Worm (Caenorhabditis elegans) whole organism, young adult: ENCODE data around the gene zig-11.

Experiments used
- B0019.2 ChIP-seq: fragments of 200-800 bp; sonication (Bioruptor generic); conservative IDR thresholded peaks from 2 replicates; pipeline ENCODE4 v1.3.6; 2022; ENCODE audit warnings: missing genetic modification reagents, missing genetic modification characterization, missing compliant biosample characterization
- F10E7.11 ChIP-seq: sonication (generic microtip); optimal IDR thresholded peaks from 2 replicates; lab custom pipeline; 2017; ENCODE audit warnings: mild to moderate bottlenecking, missing genetic modification characterization, moderate library complexity, missing compliant biosample characterization
- F33H1.4 ChIP-seq: fragments of 200-800 bp; sonication (Bioruptor generic); IDR thresholded peaks from 2 replicates; pipeline ENCODE4 v1.3.6; 2022; ENCODE audit warnings: missing genetic modification reagents, missing genetic modification characterization, missing compliant biosample characterization
- F37B4.10 ChIP-seq: fragments of 200-800 bp; sonication (Bioruptor generic); IDR thresholded peaks from 2 replicates; pipeline ENCODE4 v1.3.6; 2022; ENCODE audit warnings: missing genetic modification characterization, missing compliant biosample characterization
- F49E8.2 ChIP-seq: sonication (generic microtip); optimal IDR thresholded peaks from 3 replicates; lab custom pipeline; 2017; ENCODE audit warnings: missing genetic modification characterization, mild to moderate bottlenecking, missing compliant biosample characterization, antibody characterized with exemption, moderate library complexity; ENCODE audit not compliant: insufficient read depth
- F57A8.1 ChIP-seq: fragments of 200-800 bp; sonication (Bioruptor generic); optimal IDR thresholded peaks from 2 replicates; lab custom pipeline; 2018; ENCODE audit warnings: mild to moderate bottlenecking, missing genetic modification characterization, moderate library complexity, missing compliant biosample characterization
- T26A5.8 ChIP-seq: sonication (generic microtip); optimal IDR thresholded peaks from 2 replicates; lab custom pipeline; 2016; ENCODE audit warnings: missing genetic modification characterization, missing compliant biosample characterization
- Y56A3A.18 ChIP-seq: fragments of 200-800 bp; sonication (Bioruptor generic); IDR thresholded peaks from 2 replicates; pipeline ENCODE4 v1.3.6; 2022; ENCODE audit warnings: missing genetic modification reagents, missing genetic modification characterization, missing compliant biosample characterization
- ZK185.1 ChIP-seq: sonication (generic microtip); optimal IDR thresholded peaks from 2 replicates; lab custom pipeline; 2016; ENCODE audit warnings: mild to moderate bottlenecking, missing genetic modification characterization, missing compliant biosample characterization; ENCODE audit not compliant: poor library complexity, severe bottlenecking
- athp-1 ChIP-seq: sonication (generic microtip); optimal IDR thresholded peaks from 2 replicates; lab custom pipeline; 2017; ENCODE audit warnings: mild to moderate bottlenecking, missing genetic modification characterization, missing compliant biosample characterization
- attf-6 ChIP-seq: fragments of 200-800 bp; sonication (Bioruptor generic); IDR thresholded peaks from 2 replicates; pipeline ENCODE4 v1.3.6; 2022; ENCODE audit warnings: missing genetic modification reagents, missing genetic modification characterization, missing compliant biosample characterization
- bed-2 ChIP-seq: fragments of 200-800 bp; sonication (Bioruptor generic); IDR thresholded peaks from 2 replicates; pipeline ENCODE4 v1.3.6; 2022; ENCODE audit warnings: missing genetic modification reagents, missing genetic modification characterization, missing compliant biosample characterization
- cebp-2 ChIP-seq: fragments of 200-800 bp; sonication (Bioruptor generic); IDR thresholded peaks from 2 replicates; pipeline ENCODE4 v1.3.6; 2022; ENCODE audit warnings: missing genetic modification characterization, missing compliant biosample characterization
- ceh-91 ChIP-seq: fragments of 200-800 bp; sonication (Bioruptor generic); IDR thresholded peaks from 2 replicates; pipeline ENCODE4 v1.3.6; 2022; ENCODE audit warnings: missing genetic modification reagents, missing genetic modification characterization, missing compliant biosample characterization
- chd-7 ChIP-seq: sonication (generic microtip); optimal IDR thresholded peaks from 2 replicates; lab custom pipeline; 2016; ENCODE audit warnings: mild to moderate bottlenecking, missing genetic modification characterization, moderate library complexity, missing compliant biosample characterization
- dpl-1 ChIP-seq: fragments of 150-350 bp; optimal IDR thresholded peaks from 2 replicates; lab custom pipeline; 2014; ENCODE audit warnings: missing biosample characterization, missing genetic modification reagents, missing genetic modification characterization
- egrh-3 ChIP-seq: fragments of 200-800 bp; sonication (Bioruptor generic); IDR thresholded peaks from 2 replicates; pipeline ENCODE4 v1.3.6; 2022; ENCODE audit warnings: missing genetic modification reagents, missing genetic modification characterization, missing compliant biosample characterization
- gei-17 ChIP-seq: fragments of 200-800 bp; sonication (Bioruptor generic); optimal IDR thresholded peaks from 2 replicates; lab custom pipeline; 2018; ENCODE audit warnings: mild to moderate bottlenecking, missing genetic modification characterization, missing compliant biosample characterization
- hlh-12 ChIP-seq: sonication (generic microtip); optimal IDR thresholded peaks from 2 replicates; lab custom pipeline; 2016; ENCODE audit warnings: missing genetic modification characterization, missing compliant biosample characterization
- hmg-1.2 ChIP-seq: fragments of 200-800 bp; sonication (Bioruptor generic); IDR thresholded peaks from 2 replicates; pipeline ENCODE4 v1.3.6; 2022; ENCODE audit warnings: missing genetic modification reagents, missing genetic modification characterization, missing compliant biosample characterization
- hmg-20 ChIP-seq: fragments of 200-800 bp; sonication (Bioruptor generic); IDR thresholded peaks from 2 replicates; pipeline ENCODE4 v1.3.6; 2022; ENCODE audit warnings: missing genetic modification reagents, missing genetic modification characterization, missing compliant biosample characterization
- let-526 ChIP-seq: fragments of 200-800 bp; sonication (Bioruptor generic); IDR thresholded peaks from 2 replicates; pipeline ENCODE4 v1.3.6; 2022; ENCODE audit warnings: missing genetic modification reagents, missing genetic modification characterization, missing compliant biosample characterization
- let-607 ChIP-seq, 2 experiments: fragments of 200-800 bp in 1 of 2; sonication (Bioruptor generic) in 1 of 2; sonication (generic microtip) in 1 of 2; optimal IDR thresholded peaks; 2 replicates each; lab custom pipeline; 2016 to 2018; ENCODE audit warnings: mild to moderate bottlenecking in 2 of 2, missing compliant biosample characterization in 2 of 2, missing genetic modification characterization in 2 of 2, moderate library complexity in 2 of 2, missing genotype in 1 of 2
- lin-26 ChIP-seq: fragments of 200-800 bp; sonication (Bioruptor generic); IDR thresholded peaks from 2 replicates; pipeline ENCODE4 v1.3.6; 2022; ENCODE audit warnings: missing genetic modification reagents, missing genetic modification characterization, missing compliant biosample characterization
- lin-40 ChIP-seq: sonication (generic microtip); optimal IDR thresholded peaks from 2 replicates; lab custom pipeline; 2016; ENCODE audit warnings: missing genetic modification characterization, mild to moderate bottlenecking, missing compliant biosample characterization, missing genotype, missing genetic modification reagents
- lin-54 ChIP-seq: fragments of 200-800 bp; sonication (Bioruptor generic); optimal IDR thresholded peaks from 2 replicates; lab custom pipeline; 2018; ENCODE audit warnings: mild to moderate bottlenecking, missing genetic modification characterization, missing compliant biosample characterization
- lsy-27 ChIP-seq: sonication (generic microtip); optimal IDR thresholded peaks from 2 replicates; lab custom pipeline; 2017; ENCODE audit warnings: missing genetic modification characterization, mild to moderate bottlenecking, missing compliant biosample characterization, antibody characterized with exemption, missing genotype, borderline replicate concordance; ENCODE audit not compliant: insufficient read depth
- madf-10 ChIP-seq: sonication (generic microtip); optimal IDR thresholded peaks from 2 replicates; lab custom pipeline; 2016; ENCODE audit warnings: mild to moderate bottlenecking, missing genetic modification characterization, missing compliant biosample characterization
- madf-3 ChIP-seq: fragments of 200-800 bp; sonication (Bioruptor generic); IDR thresholded peaks from 2 replicates; pipeline ENCODE4 v1.3.6; 2022; ENCODE audit warnings: missing genetic modification reagents, missing genetic modification characterization, missing compliant biosample characterization
- madf-6 ChIP-seq: fragments of 200-800 bp; sonication (Bioruptor generic); IDR thresholded peaks from 2 replicates; pipeline ENCODE4 v1.3.6; 2022; ENCODE audit warnings: missing genetic modification reagents, missing genetic modification characterization, missing compliant biosample characterization
- madf-8 ChIP-seq: fragments of 200-800 bp; sonication (Bioruptor generic); conservative IDR thresholded peaks from 2 replicates; pipeline ENCODE4 v1.3.6; 2022; ENCODE audit warnings: missing genetic modification reagents, missing genetic modification characterization, missing compliant biosample characterization
- nfya-2 ChIP-seq: fragments of 200-800 bp; sonication (Bioruptor generic); IDR thresholded peaks from 2 replicates; pipeline ENCODE4 v1.3.6; 2022; ENCODE audit warnings: missing genetic modification reagents, missing genetic modification characterization, missing compliant biosample characterization
- nfyb-1 ChIP-seq: fragments of 200-800 bp; sonication (Bioruptor generic); IDR thresholded peaks from 2 replicates; pipeline ENCODE4 v1.3.6; 2022; ENCODE audit warnings: missing genetic modification reagents, missing genetic modification characterization, missing compliant biosample characterization
- pbrm-1 ChIP-seq: fragments of 200-800 bp; sonication (Bioruptor generic); IDR thresholded peaks from 2 replicates; pipeline ENCODE4 v1.3.6; 2022; ENCODE audit warnings: missing genetic modification reagents, missing genetic modification characterization, missing compliant biosample characterization
- rec-8 ChIP-seq, 2 experiments: sonication (generic microtip); optimal IDR thresholded peaks; 2 replicates each; lab custom pipeline; 2016; ENCODE audit warnings: mild to moderate bottlenecking in 2 of 2, missing genetic modification characterization in 2 of 2, missing genetic modification reagents in 2 of 2, missing genotype in 2 of 2, missing biosample characterization in 1 of 2, missing compliant biosample characterization in 1 of 2, moderate library complexity in 1 of 2
- snpc-1.3 ChIP-seq: sonication (generic microtip); optimal IDR thresholded peaks from 2 replicates; lab custom pipeline; 2017; ENCODE audit warnings: missing genetic modification characterization, mild to moderate bottlenecking, missing compliant biosample characterization, antibody characterized with exemption, moderate library complexity, missing genotype, missing genetic modification reagents; ENCODE audit not compliant: insufficient read depth
- snpc-3.4 ChIP-seq: sonication (generic microtip); optimal IDR thresholded peaks from 2 replicates; lab custom pipeline; 2017; ENCODE audit warnings: missing genetic modification characterization, mild to moderate bottlenecking, missing compliant biosample characterization, antibody characterized with exemption, moderate library complexity, missing genotype, missing genetic modification reagents
- somi-1 ChIP-seq: fragments of 200-800 bp; sonication (Bioruptor generic); optimal IDR thresholded peaks from 2 replicates; lab custom pipeline; 2018; ENCODE audit warnings: mild to moderate bottlenecking, missing genetic modification characterization, missing compliant biosample characterization
- tlf-1 ChIP-seq: fragments of 200-800 bp; sonication (Bioruptor generic); optimal IDR thresholded peaks from 2 replicates; lab custom pipeline; 2018; ENCODE audit warnings: mild to moderate bottlenecking, missing genetic modification characterization, missing compliant biosample characterization
- unc-130 ChIP-seq: sonication (generic microtip); optimal IDR thresholded peaks from 2 replicates; lab custom pipeline; 2016; ENCODE audit warnings: missing genetic modification reagents, missing genetic modification characterization, missing compliant biosample characterization
- unc-62 ChIP-seq: fragments of 150-350 bp; optimal IDR thresholded peaks from 2 replicates; lab custom pipeline; 2014; ENCODE audit warnings: missing biosample characterization, missing genetic modification reagents, missing genetic modification characterization
- xnd-1 ChIP-seq: sonication (generic microtip); optimal IDR thresholded peaks from 2 replicates; lab custom pipeline; 2016; ENCODE audit warnings: missing genotype, missing genetic modification reagents, missing genetic modification characterization, missing compliant biosample characterization
- zfh-2 ChIP-seq: fragments of 200-800 bp; sonication (Bioruptor generic); conservative IDR thresholded peaks from 2 replicates; pipeline ENCODE4 v1.3.6; 2022; ENCODE audit warnings: missing genetic modification reagents, missing genetic modification characterization, missing compliant biosample characterization
- ztf-18 ChIP-seq: sonication (generic microtip); optimal IDR thresholded peaks from 2 replicates; lab custom pipeline; 2016; ENCODE audit warnings: missing genotype, mild to moderate bottlenecking, missing genetic modification characterization, missing compliant biosample characterization
- ztf-25 ChIP-seq: fragments of 200-800 bp; sonication (Bioruptor generic); IDR thresholded peaks from 2 replicates; pipeline ENCODE4 v1.3.6; 2022; ENCODE audit warnings: missing genetic modification reagents, missing genetic modification characterization, missing compliant biosample characterization
- ztf-28 ChIP-seq: fragments of 200-800 bp; sonication (Bioruptor generic); IDR thresholded peaks from 2 replicates; pipeline ENCODE4 v1.3.6; 2022; ENCODE audit warnings: missing genetic modification reagents, missing genetic modification characterization, missing compliant biosample characterization

Gene zig-11

DNA sequence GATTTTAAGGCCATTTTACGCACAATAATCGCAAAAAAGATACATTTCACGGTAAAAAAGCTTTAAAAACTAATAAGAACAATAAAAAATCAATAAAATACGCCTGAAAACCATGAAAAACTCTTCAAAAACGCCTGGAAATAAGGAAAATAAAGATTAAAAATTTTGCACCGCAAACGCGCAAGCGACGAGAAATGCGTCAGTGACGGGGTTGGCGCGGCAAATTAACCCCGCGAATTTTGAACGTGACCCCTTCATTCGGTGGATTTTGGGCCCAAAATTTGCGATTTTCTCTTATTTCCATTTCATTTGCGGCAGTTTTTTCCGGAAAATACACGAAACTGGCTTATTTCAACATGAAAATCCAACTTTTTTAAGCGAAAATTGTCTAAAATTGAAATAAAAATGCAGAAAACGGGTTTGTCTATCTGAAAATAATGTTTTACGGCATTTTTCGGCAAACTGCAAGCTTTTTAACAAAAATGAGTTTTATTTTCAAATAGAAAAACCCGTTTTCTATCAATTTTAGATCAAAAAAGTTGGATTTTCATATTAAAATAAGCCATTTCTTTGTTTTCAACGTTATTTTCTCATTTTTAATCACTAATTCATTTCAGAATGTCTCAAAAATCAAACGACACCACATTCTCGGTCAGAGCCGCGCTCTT is 24.0 kb downstream of the zig-11 start, which contains the start of gene knl-3 (continued):
- TF ChIP-seq nfya-2 (GFP tag; lab: Robert Waterston, UW) (no peak), ztf-25 (no peak), Y56A3A.18 (GFP tag; lab: Robert Waterston, UW) (peak; percentile 92), gei-17 (no peak), ztf-28 (peak; percentile 83), rec-8 (tag; optimal IDR thresholded peaks at IDR 0.05; lab: Kevin White, UChicago) (no peak), lin-54 (peak; percentile 99), ZK185.1 (tag; lab: Kevin White, UChicago) (no peak), madf-3 (GFP tag; lab: Robert Waterston, UW) (peak; percentile 97), ztf-18 (tag; lab: Kevin White, UChicago) (peak; percentile 100), F57A8.1 (GFP tag; lab: Kevin White, UChicago) (no peak), madf-10 (tag; lab: Kevin White, UChicago) (peak; percentile 58), snpc-1.3 (tag; lab: Kevin White, UChicago) (peak; percentile 82), unc-62 (no peak), F33H1.4 (peak; percentile 84), cebp-2 (GFP tag; lab: Robert Waterston, UW) (no peak), chd-7 (tag; lab: Kevin White, UChicago) (peak; percentile 73), somi-1 (GFP tag; lab: Kevin White, UChicago) (peak; percentile 35), hlh-12 (tag; lab: Kevin White, UChicago) (no peak), bed-2 (GFP tag; lab: Robert Waterston, UW) (0 out of 2 replicates have a peak, but pooled peaks have one; percentile 47), lsy-27 (tag; lab: Kevin White, UChicago) (no peak), B0019.2 (GFP tag; lab: Robert Waterston, UW) (peak; percentile 79), madf-8 (GFP tag; lab: Robert Waterston, UW) (peak; percentile 91), attf-6 (GFP tag; lab: Robert Waterston, UW) (peak; percentile 84), madf-6 (GFP tag; lab: Robert Waterston, UW) (peak; percentile 98), hmg-1.2 (peak; percentile 76), athp-1 (tag; lab: Kevin White, UChicago) (peak; percentile 89), T26A5.8 (no peak), ceh-91 (peak; percentile 93), tlf-1 (GFP tag; lab: Kevin White, UChicago) (peak; percentile 92), nfyb-1 (peak; percentile 91), F10E7.11 (tag; lab: Kevin White, UChicago) (no peak), dpl-1 (GFP tag; lab: Kevin White, UChicago) (peak; percentile 98), zfh-2 (peak; percentile 49; the same call in 1 of the 2 replicates), F49E8.2 (peak; percentile 79), lin-26 (peak; percentile 64; the same call in 1 of the 2 replicates), egrh-3 (GFP tag; lab: Robert Waterston, UW) (peak; percentile 42; the same call in 1 of the 2 replicates), let-526 (GFP tag; lab: Robert Waterston, UW) (peak; percentile 41; the same call in 1 of the 2 replicates), pbrm-1 (GFP tag; lab: Robert Waterston, UW) (peak; percentile 93), hmg-20 (GFP tag; lab: Robert Waterston, UW) (peak; percentile 87), let-607 (tag; optimal IDR thresholded peaks at IDR 0.05; lab: Kevin White, UChicago) (peak; percentile 32 to 37), F37B4.10 (GFP tag; lab: Robert Waterston, UW) (no peak), xnd-1 (peak; percentile 89), snpc-3.4 (peak; percentile 96), lin-40 (peak; percentile 89), unc-130 (GFP tag; lab: Kevin White, UChicago) (peak; percentile 63)
